Worm (Caenorhabditis elegans): ENCODE results near the gene sdpn-1.

ce11 chrX:7954328-7954727 lies 43.7 kb downstream of the sdpn-1 start, which contains the start of gene dct-1:
- TF ChIP-seq unc-55 (GFP tag; optimal IDR thresholded peaks at IDR 0.05) = no peak
- no peak for TF ChIP-seq mbf-1 (tag; optimal IDR thresholded peaks at IDR 0.05)
- TF ChIP-seq lin-13 (GFP tag; optimal IDR thresholded peaks at IDR 0.05) = no peak
